Worm (Caenorhabditis elegans) whole organism, mixed stage, embryonic: ENCODE results near the gene C15H9.11.

Experiments used
- ham-2 ChIP-seq: fragments of 200-800 bp; sonication (Bioruptor generic); optimal IDR thresholded peaks from 2 replicates; lab custom pipeline; 2018; ENCODE audit warnings: mild to moderate bottlenecking, missing genetic modification characterization, missing compliant biosample characterization
- lin-32 ChIP-seq: fragments of 200-800 bp; sonication (Bioruptor generic); optimal IDR thresholded peaks from 2 replicates; lab custom pipeline; 2018; ENCODE audit warnings: mild to moderate bottlenecking, missing genetic modification characterization, missing compliant biosample characterization
- lsy-2 ChIP-seq: fragments of 150-350 bp; optimal IDR thresholded peaks from 2 replicates; lab custom pipeline; 2014; ENCODE audit warnings: missing biosample characterization, missing genetic modification characterization
- nhr-12 ChIP-seq: fragments of 150-350 bp; optimal IDR thresholded peaks from 2 replicates; lab custom pipeline; 2014; ENCODE audit warnings: missing biosample characterization, missing genetic modification characterization
- nhr-2 ChIP-seq: fragments of 150-350 bp; optimal IDR thresholded peaks from 2 replicates; lab custom pipeline; 2014; ENCODE audit warnings: missing biosample characterization, missing genetic modification characterization
- nhr-237 ChIP-seq: fragments of 150-350 bp; optimal IDR thresholded peaks from 2 replicates; lab custom pipeline; 2014; ENCODE audit warnings: missing biosample characterization, missing genetic modification characterization
- nhr-28 ChIP-seq: fragments of 150-350 bp; optimal IDR thresholded peaks from 2 replicates; lab custom pipeline; 2014; ENCODE audit warnings: missing biosample characterization, missing genetic modification characterization
- nhr-76 ChIP-seq: sonication (generic microtip); optimal IDR thresholded peaks from 2 replicates; lab custom pipeline; 2017; ENCODE audit warnings: missing biosample characterization, missing genetic modification characterization
- pha-4 ChIP-seq: fragments of 150-350 bp; optimal IDR thresholded peaks from 2 replicates; lab custom pipeline; 2018; ENCODE audit warnings: missing biosample characterization, missing genetic modification reagents, missing genetic modification characterization
- snpc-4 ChIP-seq: fragments of 150-350 bp; optimal IDR thresholded peaks from 2 replicates; lab custom pipeline; 2014; ENCODE audit warnings: missing biosample characterization, missing genetic modification characterization
- unc-39 ChIP-seq: fragments of 150-350 bp; optimal IDR thresholded peaks from 2 replicates; lab custom pipeline; 2014; ENCODE audit warnings: missing biosample characterization, missing genetic modification characterization
- unc-62 ChIP-seq: fragments of 150-350 bp; optimal IDR thresholded peaks from 2 replicates; lab custom pipeline; 2014; ENCODE audit warnings: missing biosample characterization, missing genetic modification reagents, missing genetic modification characterization
- ztf-11 ChIP-seq: fragments of 150-350 bp; optimal IDR thresholded peaks from 2 replicates; lab custom pipeline; 2014; ENCODE audit warnings: missing biosample characterization, missing genetic modification characterization

ce11 chrX:6150949-6151519 lies 47.8 kb upstream of the C15H9.11 start:
- no peak for TF ChIP-seq snpc-4 (tag; lab: Kevin White, UChicago)
- no peak for TF ChIP-seq unc-39 (tag; lab: Kevin White, UChicago)
- TF ChIP-seq nhr-28 (tag; lab: Kevin White, UChicago): no peak
- no peak for TF ChIP-seq nhr-237 (tag; lab: Kevin White, UChicago)
- TF ChIP-seq nhr-12 (tag; lab: Kevin White, UChicago): no peak
- no peak for TF ChIP-seq ham-2 (GFP tag; lab: Kevin White, UChicago)
- TF ChIP-seq nhr-76 (tag; lab: Kevin White, UChicago): no peak
- TF ChIP-seq lin-32: no peak
- no peak for TF ChIP-seq lsy-2 (tag; lab: Kevin White, UChicago)
- TF ChIP-seq unc-62: peak; percentile 2
- TF ChIP-seq nhr-2 (tag; lab: Kevin White, UChicago): peak; percentile 47
- no peak for TF ChIP-seq pha-4 (tag; lab: Kevin White, UChicago)
- TF ChIP-seq ztf-11 (tag; lab: Kevin White, UChicago): no peak
